Worm (Caenorhabditis elegans) whole organism, L3 larva: Measurements from ENCODE around the gene egl-9.

ENCODE experiments used
- aly-2 ChIP-seq: fragments of 150-350 bp; optimal IDR thresholded peaks from 2 replicates; lab custom pipeline; 2014; ENCODE audit warnings: missing biosample characterization, missing genetic modification characterization
- ceh-9 ChIP-seq: sonication (generic microtip); optimal IDR thresholded peaks from 2 replicates; lab custom pipeline; 2018; ENCODE audit warnings: missing biosample characterization, missing genetic modification characterization
- elt-3 ChIP-seq, 3 experiments: fragments of 150-350 bp in 1 of 3; sonication (generic microtip) in 2 of 3; optimal IDR thresholded peaks; 2 replicates in 2 of 3; 4 replicates in 1 of 3; lab custom pipeline; 2014 to 2017; ENCODE audit warnings: missing biosample characterization in 3 of 3, missing genetic modification characterization in 3 of 3
- jun-1 ChIP-seq: fragments of 150-350 bp; optimal IDR thresholded peaks from 2 replicates; lab custom pipeline; 2014; ENCODE audit warnings: missing biosample characterization, missing genetic modification reagents, missing genetic modification characterization
- lin-15B ChIP-seq: fragments of 150-350 bp; optimal IDR thresholded peaks from 2 replicates; lab custom pipeline; 2014; ENCODE audit warnings: missing biosample characterization, missing genetic modification characterization
- nhr-11 ChIP-seq: fragments of 150-350 bp; optimal IDR thresholded peaks from 2 replicates; lab custom pipeline; 2014; ENCODE audit warnings: missing biosample characterization, missing genetic modification characterization
- zag-1 ChIP-seq: fragments of 150-350 bp; optimal IDR thresholded peaks from 2 replicates; lab custom pipeline; 2014; ENCODE audit warnings: missing biosample characterization, missing genetic modification characterization

- no peak for TF ChIP-seq jun-1 (tag; lab: Kevin White, UChicago)
- no peak for TF ChIP-seq zag-1 (tag; lab: Kevin White, UChicago)
- TF ChIP-seq nhr-11 (tag; lab: Kevin White, UChicago), result no peak
- TF ChIP-seq aly-2 (tag; lab: Kevin White, UChicago), result no peak
- no peak for TF ChIP-seq lin-15B (tag; lab: Kevin White, UChicago)
- no peak for TF ChIP-seq ceh-9
- no peak for TF ChIP-seq elt-3 (tag; optimal IDR thresholded peaks at IDR 0.05; lab: Kevin White, UChicago)
These were observed 14.9 kb upstream of the egl-9 start, which contains the start of gene Y32F6A.5 for ce11 chrV:10453466-10453865.
